Worm (Caenorhabditis elegans) whole organism, early embryonic: Measurements from ENCODE around the gene F39D8.3.

Experiments used
- ama-1 ChIP-seq: fragments of 150-350 bp; optimal IDR thresholded peaks from 2 replicates; lab custom pipeline; 2014
- flt-1 ChIP-seq: fragments of 200-800 bp; sonication (Bioruptor generic); IDR thresholded peaks from 2 replicates; pipeline ENCODE4 v1.3.6; 2022; ENCODE audit warnings: missing genetic modification characterization, missing compliant biosample characterization
- hnd-1 ChIP-seq: sonication (generic microtip); optimal IDR thresholded peaks from 2 replicates; lab custom pipeline; 2016; ENCODE audit warnings: missing genetic modification characterization, missing compliant biosample characterization
- tbx-37 ChIP-seq: fragments of 200-800 bp; sonication (Bioruptor generic); conservative IDR thresholded peaks from 2 replicates; pipeline ENCODE4 v1.3.6; 2022; ENCODE audit warnings: missing genetic modification reagents, missing genetic modification characterization, missing compliant biosample characterization

- TF ChIP-seq flt-1 (GFP tag; lab: Robert Waterston, UW), result no peak
- no peak for TF ChIP-seq hnd-1 (tag; lab: Kevin White, UChicago)
- TF ChIP-seq ama-1 (lab: Kevin White, UChicago), result no peak
- TF ChIP-seq tbx-37, result no peak
These were observed 48.0 kb upstream of the F39D8.3 start for ce11 chrX:15372772-15373171.
